Worm (Caenorhabditis elegans): ENCODE measurements around the gene nspc-17.

Gene nspc-17

ce11 chrX:14556403-14556802, 31.4 kb upstream of the nspc-17 start:
- TF ChIP-seq ceh-63 (GFP tag; optimal IDR thresholded peaks at IDR 0.05) (no peak), nhr-85 (tag) (peak; percentile 51), snu-23 (GFP tag; optimal IDR thresholded peaks at IDR 0.05) (peak; percentile 8), blmp-1 (tag; optimal IDR thresholded peaks at IDR 0.05) (peak; percentile 27), tlp-1 (tag; optimal IDR thresholded peaks at IDR 0.05) (no peak), lin-14 (GFP tag; optimal IDR thresholded peaks at IDR 0.05) (peak; percentile 36), nhr-47 (tag; optimal IDR thresholded peaks at IDR 0.05) (no peak), nhr-20 (tag; optimal IDR thresholded peaks at IDR 0.05) (peak; percentile 24), lin-35 (GFP tag; optimal IDR thresholded peaks at IDR 0.05) (peak in 1 of 2 experiments; percentile 13), pag-3 (tag; optimal IDR thresholded peaks at IDR 0.05; ENCODE audit: borderline replicate concordance, insufficient read depth) (no peak), nhr-71 (tag; optimal IDR thresholded peaks at IDR 0.05) (peak; percentile 66), mef-2 (tag; optimal IDR thresholded peaks at IDR 0.05) (no peak)

- TF ChIP-seq aha-1 (tag; optimal IDR thresholded peaks at IDR 0.05) (no peak), nhr-85 (tag) (peak; percentile 61), lin-15B (tag; optimal IDR thresholded peaks at IDR 0.05) (no peak)
These were observed 24.8 kb upstream of the nspc-17 start, which contains the start of gene ram-5 for ce11 chrX:14549709-14550199. TSS of gene ram-5 (plus strand) at chrX:14550149.

- TF ChIP-seq lsy-2 (tag; optimal IDR thresholded peaks at IDR 0.05) (no peak), fkh-8 (tag; optimal IDR thresholded peaks at IDR 0.05) (no peak)
These were observed 20.6 kb upstream of the nspc-17 start, which contains the start of gene enri-2 for ce11 chrX:14545543-14545942. TSS of gene enri-2 (plus strand) at chrX:14545843.

ce11 chrX:14543224-14543623, 18.2 kb upstream of the nspc-17 start, which contains the start of gene T24C2.3:
TSS of gene T24C2.3 (plus strand) at chrX:14543524.
- TF ChIP-seq elt-2 (tag; optimal IDR thresholded peaks at IDR 0.05), result no peak
- no peak for TF ChIP-seq unc-98 (GFP tag; IDR thresholded peaks at IDR 0.05)
- TF ChIP-seq mef-2 (tag; optimal IDR thresholded peaks at IDR 0.05), result no peak
- no peak for TF ChIP-seq sox-4 (tag; optimal IDR thresholded peaks at IDR 0.05)
- TF ChIP-seq nhr-11 (tag; optimal IDR thresholded peaks at IDR 0.05), result no peak
- no peak for TF ChIP-seq fos-1 (tag; optimal IDR thresholded peaks at IDR 0.05)
- TF ChIP-seq lsy-2 (tag; optimal IDR thresholded peaks at IDR 0.05), result no peak
- no peak for TF ChIP-seq pag-3 (tag; optimal IDR thresholded peaks at IDR 0.05; ENCODE audit: borderline replicate concordance, insufficient read depth)
- no peak for TF ChIP-seq hlh-17 (GFP tag; optimal IDR thresholded peaks at IDR 0.05; ENCODE audit: borderline replicate concordance)
- no peak for TF ChIP-seq ets-5 (GFP tag; IDR thresholded peaks at IDR 0.05)

ce11 chrX:14541992-14542391, 17.0 kb upstream of the nspc-17 start, which contains the start of gene fbxa-81:
TSS of gene fbxa-81 (minus strand) at chrX:14542092.
- TF ChIP-seq nhr-20 (tag; optimal IDR thresholded peaks at IDR 0.05) (no peak), zip-4 (GFP tag; optimal IDR thresholded peaks at IDR 0.05) (no peak), lin-14 (GFP tag; optimal IDR thresholded peaks at IDR 0.05) (no peak), skn-1 (tag; optimal IDR thresholded peaks at IDR 0.05) (no peak)

- peak; percentile 47 for TF ChIP-seq elt-2 (tag; optimal IDR thresholded peaks at IDR 0.05)
- no peak for TF ChIP-seq fkh-8 (tag; optimal IDR thresholded peaks at IDR 0.05)
- no peak for TF ChIP-seq nhr-19 (GFP tag; conservative IDR thresholded peaks at IDR 0.05)
These were observed 14.5 kb upstream of the nspc-17 start for ce11 chrX:14539468-14539867.

- peak; percentile 52 for TF ChIP-seq elt-2 (tag; optimal IDR thresholded peaks at IDR 0.05)
- TF ChIP-seq efl-1 (optimal IDR thresholded peaks at IDR 0.05), result no peak
- TF ChIP-seq efl-1 (GFP tag; optimal IDR thresholded peaks at IDR 0.05 in 1 of 2), result peak in 1 of 2 experiments; percentile 51
- no peak for TF ChIP-seq lin-13 (GFP tag; optimal IDR thresholded peaks at IDR 0.05)
- TF ChIP-seq sup-37 (GFP tag; optimal IDR thresholded peaks at IDR 0.05), result no peak
- no peak for TF ChIP-seq grh-1 (GFP tag; IDR thresholded peaks at IDR 0.05)
These were observed 12.6 kb upstream of the nspc-17 start for ce11 chrX:14537625-14538024.

All from whole organism, L1 larva.